Worm (Caenorhabditis elegans): Measurements from ENCODE around the gene cbd-1.
A peak's percentile ranks its signal among the peaks of the same experiment; 100 is the strongest.

cbd-1 gene

ce11 chrIV:11401482-11401881 is 28.7 kb downstream of the cbd-1 start:
- no peak for TF ChIP-seq hlh-11 (tag; optimal IDR thresholded peaks at IDR 0.05)
- no peak for TF ChIP-seq lin-13 (GFP tag; optimal IDR thresholded peaks at IDR 0.05)
- TF ChIP-seq pha-4 (GFP tag; IDR thresholded peaks at IDR 0.05), result 0 out of 2 replicates have a peak, but pooled peaks have one; percentile 26
- no peak for TF ChIP-seq pha-4 (tag; optimal IDR thresholded peaks at IDR 0.05)
- TF ChIP-seq zip-2 (tag; optimal IDR thresholded peaks at IDR 0.05), result no peak
- no peak for TF ChIP-seq hif-1 (tag; optimal IDR thresholded peaks at IDR 0.05)
- TF ChIP-seq lim-7 (GFP tag; IDR thresholded peaks at IDR 0.05), result 0 out of 2 replicates have a peak, but pooled peaks have one; percentile 17
- TF ChIP-seq gei-8 (GFP tag; optimal IDR thresholded peaks at IDR 0.05), result no peak
- peak; percentile 52; the same call in 1 of the 2 replicates for TF ChIP-seq dmd-8 (GFP tag; IDR thresholded peaks at IDR 0.05)
- TF ChIP-seq rbr-2 (tag; optimal IDR thresholded peaks at IDR 0.05), result no peak
- no peak for TF ChIP-seq zfp-2 (tag; optimal IDR thresholded peaks at IDR 0.05)
- TF ChIP-seq nhr-25 (tag; optimal IDR thresholded peaks at IDR 0.05; ENCODE audit: borderline replicate concordance, insufficient read depth), result no peak
- no peak for TF ChIP-seq dpl-1 (GFP tag; optimal IDR thresholded peaks at IDR 0.05)
- no peak for TF ChIP-seq lir-3 (tag; optimal IDR thresholded peaks at IDR 0.05)
- TF ChIP-seq daf-19 (GFP tag; conservative IDR thresholded peaks at IDR 0.05), result peak; percentile 68
- TF ChIP-seq T20F7.1 (GFP tag; optimal IDR thresholded peaks at IDR 0.05), result no peak
- TF ChIP-seq Y48G9A.11 (GFP tag; IDR thresholded peaks at IDR 0.05), result no peak
- TF ChIP-seq daf-16 (GFP tag; optimal IDR thresholded peaks at IDR 0.05), result no peak
- no peak for TF ChIP-seq daf-16 (tag; optimal IDR thresholded peaks at IDR 0.05)
- TF ChIP-seq lin-15B (tag; optimal IDR thresholded peaks at IDR 0.05), result no peak
- no peak for TF ChIP-seq nhr-28 (tag; optimal IDR thresholded peaks at IDR 0.05)
- no peak for TF ChIP-seq ceh-32 (tag; optimal IDR thresholded peaks at IDR 0.05; ENCODE audit: poor library complexity)
- TF ChIP-seq mes-2 (tag; optimal IDR thresholded peaks at IDR 0.05; ENCODE audit: poor library complexity, severe bottlenecking), result no peak
- TF ChIP-seq ces-1 (GFP tag; optimal IDR thresholded peaks at IDR 0.05), result no peak
- no peak for TF ChIP-seq nhr-10 (tag; optimal IDR thresholded peaks at IDR 0.05)
- no peak for TF ChIP-seq mxl-3 (GFP tag; optimal IDR thresholded peaks at IDR 0.05)
- no peak for TF ChIP-seq attf-4 (tag; optimal IDR thresholded peaks at IDR 0.05)
- TF ChIP-seq set-16 (GFP tag; IDR thresholded peaks at IDR 0.05), result no peak
- TF ChIP-seq lin-38 (GFP tag; IDR thresholded peaks at IDR 0.05), result peak; percentile 58
- 0 out of 2 replicates have a peak, but pooled peaks have one; percentile 25 for TF ChIP-seq vab-7 (GFP tag; IDR thresholded peaks at IDR 0.05)
- no peak for TF ChIP-seq snpc-4 (tag; optimal IDR thresholded peaks at IDR 0.05)
- TF ChIP-seq nhr-6 (tag; optimal IDR thresholded peaks at IDR 0.05), result no peak
- TF ChIP-seq D1046.2 (GFP tag; IDR thresholded peaks at IDR 0.05), result 0 out of 2 replicates have a peak, but pooled peaks have one; percentile 22
- TF ChIP-seq zag-1 (tag; optimal IDR thresholded peaks at IDR 0.05), result no peak
- no peak for TF ChIP-seq lin-1 (GFP tag; IDR thresholded peaks at IDR 0.05)
- no peak for TF ChIP-seq pqm-1 (tag; optimal IDR thresholded peaks at IDR 0.05)
- no peak for TF ChIP-seq R02D3.7 (tag; optimal IDR thresholded peaks at IDR 0.05)
- TF ChIP-seq zfp-3 (GFP tag; conservative IDR thresholded peaks at IDR 0.05), result no peak
- TF ChIP-seq madf-5 (GFP tag; IDR thresholded peaks at IDR 0.05), result no peak
- no peak for TF ChIP-seq ctbp-1 (GFP tag; IDR thresholded peaks at IDR 0.05)
- TF ChIP-seq F49E8.2 (tag; optimal IDR thresholded peaks at IDR 0.05; ENCODE audit: borderline replicate concordance), result peak; percentile 69
- no peak for TF ChIP-seq lin-39 (tag; optimal IDR thresholded peaks at IDR 0.05)
- TF ChIP-seq ceh-82 (tag; optimal IDR thresholded peaks at IDR 0.05), result no peak
- TF ChIP-seq Y75B8A.6 (GFP tag; IDR thresholded peaks at IDR 0.05), result no peak
- TF ChIP-seq F26F4.8 (GFP tag; conservative IDR thresholded peaks at IDR 0.05), result no peak
- no peak for TF ChIP-seq egl-27 (tag; optimal IDR thresholded peaks at IDR 0.05)
- no peak for TF ChIP-seq mep-1 (tag; optimal IDR thresholded peaks at IDR 0.05)
- no peak for TF ChIP-seq unc-39 (tag; optimal IDR thresholded peaks at IDR 0.05)
- no peak for TF ChIP-seq ceh-62 (tag; optimal IDR thresholded peaks at IDR 0.05)
- no peak for TF ChIP-seq unc-130 (GFP tag; optimal IDR thresholded peaks at IDR 0.05)
